Fruit fly (Drosophila melanogaster) whole organism, embryonic: ENCODE results near the gene eIF2Bepsilon.
A peak's percentile ranks its signal among the peaks of the same experiment; 100 is the strongest.

ENCODE experiments used
- Adf1 ChIP-seq: fragments of 200-800 bp; sonication (Bioruptor generic); IDR thresholded peaks from 2 replicates; pipeline ENCODE4 v1.3.6; 2022; ENCODE audit warnings: missing biosample characterization, missing genetic modification characterization
- Atf3 ChIP-seq: fragments of 200-800 bp; sonication (Bioruptor generic); optimal IDR thresholded peaks from 3 replicates; lab custom pipeline; 2016; ENCODE audit warnings: missing biosample characterization, missing genetic modification characterization
- CG11247 ChIP-seq: fragments of 200-800 bp; sonication (Bioruptor generic); IDR thresholded peaks from 2 replicates; pipeline ENCODE4 v1.3.6; 2022; ENCODE audit warnings: missing biosample characterization, missing genetic modification characterization
- CG11560 ChIP-seq: fragments of 200-800 bp; sonication (Bioruptor generic); IDR thresholded peaks from 3 replicates; pipeline ENCODE4 v1.3.6; 2022; ENCODE audit warnings: missing biosample characterization, missing genetic modification characterization
- CG12659 ChIP-seq: fragments of 200-800 bp; sonication (Bioruptor generic); optimal IDR thresholded peaks from 3 replicates; lab custom pipeline; 2017; ENCODE audit warnings: mild to moderate bottlenecking, missing biosample characterization, missing genetic modification reagents, missing genetic modification characterization
- CG14014 ChIP-seq: fragments of 200-800 bp; sonication (Bioruptor generic); IDR thresholded peaks from 2 replicates; pipeline ENCODE4 v1.3.6; 2022; ENCODE audit warnings: missing biosample characterization, missing genetic modification characterization
- CG14710 ChIP-seq: fragments of 200-800 bp; sonication (Bioruptor generic); optimal IDR thresholded peaks from 3 replicates; lab custom pipeline; 2019; ENCODE audit warnings: missing biosample characterization, mild to moderate bottlenecking, missing genetic modification characterization, moderate library complexity
- CG15514 ChIP-seq: fragments of 200-800 bp; sonication (Bioruptor generic); optimal IDR thresholded peaks from 3 replicates; lab custom pipeline; 2017; ENCODE audit warnings: missing biosample characterization, missing genetic modification characterization, mild to moderate bottlenecking, moderate library complexity, missing genetic modification reagents
- CG1647 ChIP-seq: fragments of 200-800 bp; sonication (Bioruptor generic); optimal IDR thresholded peaks from 3 replicates; lab custom pipeline; 2016; ENCODE audit warnings: missing biosample characterization, missing genetic modification characterization
- CG16815 ChIP-seq: fragments of 200-800 bp; sonication (Bioruptor generic); optimal IDR thresholded peaks from 3 replicates; lab custom pipeline; 2017; ENCODE audit warnings: missing biosample characterization, mild to moderate bottlenecking, missing genetic modification characterization
- CG17829 ChIP-seq: fragments of 200-800 bp; optimal IDR thresholded peaks from 2 replicates; lab custom pipeline; 2019; ENCODE audit warnings: missing biosample characterization, mild to moderate bottlenecking, missing genetic modification characterization, moderate library complexity
- CG18011 ChIP-seq: fragments of 200-800 bp; sonication (Bioruptor generic); optimal IDR thresholded peaks from 2 replicates; lab custom pipeline; 2017; ENCODE audit warnings: missing biosample characterization, missing genetic modification characterization, mild to moderate bottlenecking, moderate library complexity, missing genotype
- CG2120 ChIP-seq: fragments of 200-800 bp; sonication (Bioruptor generic); optimal IDR thresholded peaks from 3 replicates; lab custom pipeline; 2016; ENCODE audit warnings: missing biosample characterization, missing genetic modification characterization
- CG2199 ChIP-seq: fragments of 200-800 bp; sonication (Bioruptor generic); IDR thresholded peaks from 3 replicates; pipeline ENCODE4 v1.3.6; 2022; ENCODE audit warnings: missing biosample characterization, missing genetic modification characterization
- CG31441 ChIP-seq: fragments of 200-800 bp; sonication (Bioruptor generic); IDR thresholded peaks from 2 replicates; pipeline ENCODE4 v1.3.6; 2022; ENCODE audit warnings: missing biosample characterization, missing genetic modification characterization
- CG4424 ChIP-seq: fragments of 200-800 bp; sonication (Bioruptor generic); optimal IDR thresholded peaks from 3 replicates; lab custom pipeline; 2016; ENCODE audit warnings: missing biosample characterization, missing genetic modification characterization
- CG4707 ChIP-seq: fragments of 200-800 bp; sonication (Bioruptor generic); optimal IDR thresholded peaks from 2 replicates; lab custom pipeline; 2018; ENCODE audit warnings: missing biosample characterization, mild to moderate bottlenecking, missing genetic modification characterization, moderate library complexity
- CG4854 ChIP-seq: fragments of 200-800 bp; sonication (Bioruptor generic); optimal IDR thresholded peaks from 2 replicates; lab custom pipeline; 2016; ENCODE audit warnings: missing biosample characterization, missing genetic modification characterization, inconsistent platforms
- CG5953 ChIP-seq: fragments of 200-800 bp; sonication (Bioruptor generic); IDR thresholded peaks from 2 replicates; pipeline ENCODE4 v1.3.6; 2022; ENCODE audit warnings: missing biosample characterization, missing genetic modification characterization
- CG6254 ChIP-seq: fragments of 200-800 bp; sonication (Bioruptor generic); optimal IDR thresholded peaks from 3 replicates; lab custom pipeline; 2017; ENCODE audit warnings: mild to moderate bottlenecking, missing biosample characterization, missing genetic modification reagents, missing genetic modification characterization
- CG7839 ChIP-seq: fragments of 200-800 bp; sonication (Bioruptor generic); optimal IDR thresholded peaks from 3 replicates; lab custom pipeline; 2018; ENCODE audit warnings: missing biosample characterization, mild to moderate bottlenecking, missing genetic modification characterization, moderate library complexity
- CG7987 ChIP-seq: fragments of 200-800 bp; sonication (Bioruptor generic); optimal IDR thresholded peaks from 2 replicates; lab custom pipeline; 2018; ENCODE audit warnings: missing biosample characterization, mild to moderate bottlenecking, missing genetic modification characterization, moderate library complexity
- CG8089 ChIP-seq: fragments of 200-800 bp; sonication (Bioruptor generic); optimal IDR thresholded peaks from 3 replicates; lab custom pipeline; 2016; ENCODE audit warnings: missing biosample characterization, missing genetic modification characterization
- CG8924 ChIP-seq: fragments of 200-800 bp; optimal IDR thresholded peaks from 3 replicates; lab custom pipeline; 2019; ENCODE audit warnings: missing biosample characterization, mild to moderate bottlenecking, missing genetic modification characterization, moderate library complexity
- CG8944 ChIP-seq: fragments of 200-800 bp; sonication (Bioruptor generic); optimal IDR thresholded peaks from 3 replicates; lab custom pipeline; 2016; ENCODE audit warnings: missing biosample characterization, missing genetic modification characterization
- D ChIP-seq, 2 experiments: fragments of 200-800 bp in 1 of 2; fragments of >200 bp in 1 of 2; sonication (Bioruptor generic) in 1 of 2; optimal IDR thresholded peaks; 2 replicates in 1 of 2; 3 replicates in 1 of 2; lab custom pipeline; 2017; ENCODE audit warnings: mild to moderate bottlenecking in 1 of 2, missing biosample characterization in 1 of 2, missing genetic modification characterization in 1 of 2, missing genetic modification reagents in 1 of 2
- Dip3 ChIP-seq: fragments of 200-800 bp; sonication (Bioruptor generic); optimal IDR thresholded peaks from 3 replicates; lab custom pipeline; 2016; ENCODE audit warnings: missing biosample characterization, missing genetic modification characterization
- Ets65A ChIP-seq: fragments of 200-800 bp; sonication (Bioruptor generic); peaks from one replicate; lab custom pipeline; 2016; ENCODE audit warnings: missing biosample characterization, missing genetic modification characterization
- HLHmδ ChIP-seq: fragments of 200-800 bp; sonication (Bioruptor generic); optimal IDR thresholded peaks from 2 replicates; lab custom pipeline; 2018; ENCODE audit warnings: missing biosample characterization, mild to moderate bottlenecking, missing genetic modification characterization, moderate library complexity
- Hmx ChIP-seq: fragments of 200-800 bp; sonication (Bioruptor generic); optimal IDR thresholded peaks from 2 replicates; lab custom pipeline; 2016; ENCODE audit warnings: missing biosample characterization, missing genetic modification characterization
- Lim3 ChIP-seq: fragments of 200-800 bp; sonication (Bioruptor generic); IDR thresholded peaks from 2 replicates; pipeline ENCODE4 v1.3.6; 2022; ENCODE audit warnings: missing biosample characterization, missing genetic modification characterization
- Lpt ChIP-seq: fragments of >200 bp; optimal IDR thresholded peaks from 2 replicates; lab custom pipeline; 2018; ENCODE audit warnings: missing biosample characterization, missing genetic modification characterization
- Mes4 ChIP-seq: fragments of 200-800 bp; sonication (Bioruptor generic); optimal IDR thresholded peaks from 2 replicates; lab custom pipeline; 2016; ENCODE audit warnings: missing biosample characterization, missing genetic modification characterization
- NC2β ChIP-seq: fragments of 200-800 bp; sonication (Bioruptor generic); optimal IDR thresholded peaks from 2 replicates; lab custom pipeline; 2016; ENCODE audit warnings: missing biosample characterization, missing genetic modification characterization
- TFAM ChIP-seq: fragments of 200-800 bp; sonication (Bioruptor generic); optimal IDR thresholded peaks from 2 replicates; lab custom pipeline; 2017; ENCODE audit warnings: missing biosample characterization, missing genetic modification characterization, inconsistent platforms
- Xbp1 ChIP-seq: fragments of 200-800 bp; sonication (Bioruptor generic); optimal IDR thresholded peaks from 3 replicates; lab custom pipeline; 2016; ENCODE audit warnings: missing biosample characterization, mild to moderate bottlenecking, missing genetic modification characterization
- Xrp1 ChIP-seq: fragments of 200-800 bp; sonication (Bioruptor generic); IDR thresholded peaks from 2 replicates; pipeline ENCODE4 v1.3.6; 2022; ENCODE audit warnings: missing biosample characterization, missing genetic modification characterization
- bbx ChIP-seq: fragments of 200-800 bp; sonication (Bioruptor generic); IDR thresholded peaks from 2 replicates; pipeline ENCODE4 v1.3.6; 2022; ENCODE audit warnings: missing biosample characterization, missing genetic modification characterization; ENCODE audit not compliant: partially characterized antibody
- br ChIP-seq: fragments of >200 bp; optimal IDR thresholded peaks from 2 replicates; lab custom pipeline; 2017
- bsh ChIP-seq, 2 experiments: fragments of 200-800 bp; sonication (Bioruptor generic); optimal IDR thresholded peaks; 2 replicates each; lab custom pipeline; 2017 to 2018; ENCODE audit warnings: mild to moderate bottlenecking in 2 of 2, missing biosample characterization in 2 of 2, missing genetic modification characterization in 2 of 2, moderate library complexity in 1 of 2
- ci ChIP-seq: fragments of 200-800 bp; sonication (Bioruptor generic); IDR thresholded peaks from 3 replicates; pipeline ENCODE4 v1.3.6; 2022; ENCODE audit warnings: missing biosample characterization, missing genetic modification characterization
- dimm ChIP-seq: fragments of 200-800 bp; sonication (Bioruptor generic); IDR thresholded peaks from 2 replicates; pipeline ENCODE4 v1.3.6; 2022; ENCODE audit warnings: missing biosample characterization, missing genetic modification characterization
- gcm2 ChIP-seq: fragments of 200-800 bp; sonication (Bioruptor generic); optimal IDR thresholded peaks from 2 replicates; lab custom pipeline; 2016; ENCODE audit warnings: missing biosample characterization, missing genetic modification characterization
- grau ChIP-seq: fragments of 200-800 bp; optimal IDR thresholded peaks from 3 replicates; lab custom pipeline; 2019; ENCODE audit warnings: missing biosample characterization, mild to moderate bottlenecking, missing genetic modification characterization, moderate library complexity
- grn ChIP-seq: fragments of 200-800 bp; sonication (Bioruptor generic); optimal IDR thresholded peaks from 3 replicates; lab custom pipeline; 2017; ENCODE audit warnings: missing biosample characterization, missing genetic modification characterization
- gt ChIP-seq: fragments of 200-800 bp; sonication (Bioruptor generic); IDR thresholded peaks from 2 replicates; pipeline ENCODE4 v1.3.6; 2022; ENCODE audit warnings: missing biosample characterization, missing genetic modification characterization
- luna ChIP-seq: fragments of 200-800 bp; sonication (Bioruptor generic); optimal IDR thresholded peaks from 2 replicates; lab custom pipeline; 2016; ENCODE audit warnings: missing biosample characterization, missing genetic modification characterization
- p53 ChIP-seq: fragments of 200-800 bp; sonication (Bioruptor generic); optimal IDR thresholded peaks from 2 replicates; lab custom pipeline; 2016; ENCODE audit warnings: missing biosample characterization, missing genetic modification characterization
- schlank ChIP-seq: fragments of 200-800 bp; sonication (Bioruptor generic); optimal IDR thresholded peaks from 2 replicates; lab custom pipeline; 2018; ENCODE audit warnings: missing biosample characterization, mild to moderate bottlenecking, missing genetic modification characterization
- wdn ChIP-seq: fragments of 200-800 bp; sonication (Bioruptor generic); IDR thresholded peaks from 2 replicates; pipeline ENCODE4 v1.3.6; 2022; ENCODE audit warnings: missing biosample characterization, missing genetic modification characterization

eIF2Bepsilon gene

DNA sequence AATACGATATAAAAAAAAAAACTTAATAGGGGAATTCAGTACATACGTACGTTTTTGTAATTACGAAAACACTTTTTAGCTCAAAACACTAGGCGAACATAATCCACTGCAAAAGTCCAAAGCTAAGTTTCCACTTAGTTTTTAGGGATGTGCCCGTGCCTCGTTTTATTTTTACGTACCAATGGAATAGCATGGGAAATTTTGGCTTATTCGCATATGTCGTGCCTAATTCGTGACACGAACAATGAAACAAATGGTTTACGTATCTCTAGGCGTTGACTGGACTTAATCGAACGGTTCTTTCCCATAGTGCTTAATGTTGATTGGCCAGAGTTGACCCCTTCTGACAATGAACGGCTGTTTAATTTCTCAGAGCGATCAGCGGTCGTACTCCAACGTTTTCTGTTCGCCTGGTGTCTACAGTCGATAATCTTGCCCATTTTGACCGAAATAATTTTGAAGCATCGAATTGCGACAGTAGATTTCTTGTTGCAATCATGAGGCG is 43.0 kb downstream of the eIF2Bepsilon start, which contains the start of gene CG14818 (continued):
- TF ChIP-seq CG8089 (peak; percentile 27), luna (GFP tag; lab: Kevin White, UChicago) (peak; percentile 25), CG11247 (no peak), ci (GFP tag; lab: Robert Waterston, UW) (peak; percentile 81), gcm2 (GFP tag; lab: Kevin White, UChicago) (peak; percentile 6), bsh (GFP tag; optimal IDR thresholded peaks at IDR 0.05; lab: Kevin White, UChicago) (peak in 1 of 2 experiments; percentile 62), Dip3 (peak; percentile 47), CG4424 (GFP tag; lab: Kevin White, UChicago) (peak; percentile 50), Mes4 (GFP tag; lab: Kevin White, UChicago) (peak; percentile 4), Hmx (GFP tag; lab: Kevin White, UChicago) (no peak), HLHmδ (GFP tag; lab: Kevin White, UChicago) (no peak), CG16815 (GFP tag; lab: Kevin White, UChicago) (peak; percentile 17), grn (GFP tag; lab: Kevin White, UChicago) (no peak), CG31441 (no peak; the same call in 1 of the 2 replicates), Ets65A (peak; percentile 97), CG14710 (tag; lab: Kevin White, UChicago) (peak; percentile 43)

DNA sequence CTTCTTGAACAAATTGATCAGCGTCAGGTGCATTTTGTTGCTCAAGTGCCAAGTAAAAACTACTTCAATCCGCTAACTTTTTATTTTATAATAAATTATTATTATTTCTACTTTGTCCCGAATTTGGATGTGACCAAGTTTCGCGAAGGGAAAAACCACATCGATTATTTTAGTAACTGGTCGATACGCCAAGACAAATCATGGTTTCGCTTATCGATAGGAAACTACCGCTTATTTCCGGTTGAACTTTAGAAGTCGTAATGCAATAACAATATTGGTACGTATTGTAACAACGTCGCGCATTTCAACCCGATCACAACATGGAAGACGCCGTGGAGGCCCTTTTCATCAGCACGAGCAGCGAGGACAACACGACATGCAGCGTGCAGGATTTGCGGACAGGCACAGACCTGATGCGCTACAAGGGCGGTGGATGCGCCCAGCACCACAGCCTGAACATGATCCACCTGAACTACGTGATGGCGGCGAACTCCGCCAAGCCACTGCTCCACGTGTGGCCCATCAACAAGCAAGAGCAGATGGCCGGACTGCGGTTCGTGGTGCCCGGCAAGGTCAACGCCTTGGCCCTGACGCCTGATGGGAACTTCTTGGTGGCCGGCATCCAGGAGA is 45.5 kb downstream of the eIF2Bepsilon start, which contains the start of the genes CG14817 and CG14805:
CG14817 (minus strand) TSS at position 164 of the 630 bp plus-strand sequence.
CG14805 (plus strand) TSS at position 211 of the 630 bp plus-strand sequence.
- peak; percentile 53 for TF ChIP-seq CG18011
- TF ChIP-seq p53, result no peak
- no peak for TF ChIP-seq CG2199
- TF ChIP-seq CG14014 (GFP tag; lab: Robert Waterston, UW), result peak; percentile 22; the same call in 1 of the 2 replicates
- no peak for TF ChIP-seq D (optimal IDR thresholded peaks at IDR 0.05; lab: Kevin White, UChicago)
- TF ChIP-seq D (GFP tag; optimal IDR thresholded peaks at IDR 0.05; lab: Kevin White, UChicago), result peak; percentile 44
- peak; percentile 34 for TF ChIP-seq Xbp1
- peak; percentile 85 for TF ChIP-seq schlank (tag; lab: Kevin White, UChicago)
- 0 out of 2 replicates have a peak, but pooled peaks have one; percentile 9 for TF ChIP-seq Xrp1
- TF ChIP-seq bbx (GFP tag; lab: Robert Waterston, UW), result peak; percentile 61
- peak; percentile 65 for TF ChIP-seq NC2β (GFP tag; lab: Kevin White, UChicago)
- peak; percentile 68 for TF ChIP-seq CG8924
- TF ChIP-seq CG4707 (GFP tag; lab: Kevin White, UChicago), result peak; percentile 81
- peak; percentile 7 for TF ChIP-seq CG2120
- TF ChIP-seq gt, result no peak
- TF ChIP-seq CG11560 (tag; lab: Robert Waterston, UW), result no peak
- TF ChIP-seq TFAM (GFP tag; lab: Kevin White, UChicago), result peak; percentile 6
- no peak for TF ChIP-seq CG6254 (GFP tag; lab: Kevin White, UChicago)
- TF ChIP-seq CG8944, result no peak
- TF ChIP-seq CG15514 (GFP tag; lab: Kevin White, UChicago), result peak; percentile 90
- TF ChIP-seq Atf3 (GFP tag; lab: Kevin White, UChicago), result no peak
- no peak; the same call in 1 of the 2 replicates for TF ChIP-seq Adf1 (GFP tag; lab: Robert Waterston, UW)
- TF ChIP-seq Lpt (GFP tag; lab: Kevin White, UChicago), result no peak
- TF ChIP-seq CG7839 (tag; lab: Kevin White, UChicago), result peak; percentile 66
- TF ChIP-seq CG1647 (GFP tag; lab: Kevin White, UChicago), result peak; percentile 52
- peak; percentile 66 for TF ChIP-seq CG17829 (tag; lab: Kevin White, UChicago)
- peak; percentile 48 for TF ChIP-seq CG4854 (GFP tag; lab: Kevin White, UChicago)
- no peak for TF ChIP-seq dimm (GFP tag; lab: Robert Waterston, UW)
- no peak for TF ChIP-seq Lim3 (GFP tag; lab: Robert Waterston, UW)
- TF ChIP-seq br, result no peak
- TF ChIP-seq wdn (GFP tag; lab: Robert Waterston, UW), result no peak
- TF ChIP-seq CG7987, result peak; percentile 93
- peak; percentile 66 for TF ChIP-seq grau (tag; lab: Kevin White, UChicago)
- TF ChIP-seq CG5953 (GFP tag; lab: Robert Waterston, UW), result no peak
- TF ChIP-seq CG12659, result peak; percentile 89
